Worm (Caenorhabditis elegans): ENCODE results near the gene rab-1.

- TF ChIP-seq D1046.2 (GFP tag; IDR thresholded peaks at IDR 0.05) (no peak), attf-4 (tag; optimal IDR thresholded peaks at IDR 0.05) (no peak), gei-8 (GFP tag; optimal IDR thresholded peaks at IDR 0.05) (no peak), mep-1 (tag; optimal IDR thresholded peaks at IDR 0.05) (no peak), lim-7 (GFP tag; IDR thresholded peaks at IDR 0.05) (no peak), jun-1 (tag; optimal IDR thresholded peaks at IDR 0.05) (no peak), lin-1 (GFP tag; IDR thresholded peaks at IDR 0.05) (no peak), lin-13 (GFP tag; optimal IDR thresholded peaks at IDR 0.05) (no peak), egl-27 (tag; optimal IDR thresholded peaks at IDR 0.05) (no peak), fos-1 (tag; optimal IDR thresholded peaks at IDR 0.05) (no peak)
These were observed 28.4 kb downstream of the rab-1 start, which contains the start of gene madd-2 for ce11 chrV:1235355-1235754.
